Fruit fly (Drosophila melanogaster) ovary, adult (tissue): ENCODE measurements around the gene CadN.

Experiments used
- CG17801 ChIP-seq: fragments of 200-800 bp; optimal IDR thresholded peaks from 2 replicates; lab custom pipeline; 2019; ENCODE audit warnings: missing biosample characterization, mild to moderate bottlenecking, missing genetic modification characterization, moderate library complexity; ENCODE audit not compliant: partially characterized antibody

The CadN gene

DNA sequence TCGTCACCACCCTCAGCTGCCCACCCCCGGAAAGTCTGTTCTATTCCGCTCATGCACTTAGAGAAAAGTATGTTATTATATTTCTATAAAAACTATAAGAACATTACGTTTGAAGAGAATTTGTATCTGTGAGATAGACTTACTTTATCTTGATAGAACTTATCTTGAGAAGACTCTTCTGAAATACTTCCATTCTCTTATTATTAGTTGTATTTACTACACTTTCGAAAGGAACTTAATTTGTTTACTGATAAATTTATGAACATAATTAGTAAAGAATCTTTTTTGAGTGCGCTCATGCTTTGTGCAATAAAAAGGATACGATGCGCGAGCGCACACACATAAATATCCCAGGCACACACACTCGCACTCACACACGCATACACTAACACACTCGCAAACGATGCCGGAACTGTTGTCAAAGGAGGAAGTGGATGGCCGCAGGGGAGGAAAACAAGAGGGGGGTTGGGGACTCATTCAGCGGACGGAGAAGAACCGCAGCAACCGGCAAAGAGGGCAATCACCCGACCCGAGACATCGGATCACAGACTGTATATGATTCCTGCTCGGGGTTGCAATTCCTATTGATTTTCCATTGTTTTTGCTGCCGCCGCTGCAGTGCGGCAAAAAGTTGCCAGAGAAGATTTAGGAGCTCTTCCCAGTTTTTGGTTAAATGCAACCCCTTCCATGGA, 30.9 kb downstream of the CadN start:
- no peak for TF ChIP-seq CG17801

DNA sequence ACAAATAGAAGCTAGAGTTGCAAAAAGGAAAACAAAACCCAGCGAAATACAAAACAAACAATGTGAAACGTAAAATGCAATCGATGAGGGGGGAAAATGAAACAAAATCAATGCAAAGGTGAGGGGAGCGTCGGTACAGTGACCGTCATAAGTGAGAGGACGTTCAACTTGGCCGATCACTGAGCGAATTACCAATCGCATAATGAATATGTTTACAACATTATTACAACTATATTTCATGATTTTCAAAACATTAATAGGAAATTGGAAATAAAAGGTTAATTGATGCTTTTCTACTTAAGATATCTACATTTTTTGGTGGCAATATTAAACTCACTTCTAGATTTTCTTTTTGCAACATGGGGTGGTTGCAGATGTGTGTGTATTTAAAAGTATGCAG, 32.7 kb downstream of the CadN start:
- TF ChIP-seq CG17801 = no peak

DNA sequence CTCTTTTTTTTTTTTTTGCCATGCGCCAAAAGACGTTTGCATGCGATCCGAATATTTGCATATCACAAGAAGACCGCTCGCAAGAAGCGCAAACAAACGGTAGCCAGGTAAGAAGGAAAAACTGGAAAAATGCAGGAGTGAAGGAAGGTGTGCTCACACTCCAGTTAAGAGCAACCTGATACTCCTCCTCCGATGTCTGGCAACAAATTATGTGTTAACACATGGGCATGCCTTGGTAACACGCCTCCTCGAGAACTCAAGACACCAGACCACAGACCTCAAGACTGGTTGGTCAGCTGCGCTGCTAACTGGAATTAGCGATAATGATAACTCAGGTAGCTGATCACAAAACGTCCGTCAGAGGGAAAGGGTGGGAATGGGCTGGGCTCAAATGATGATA, 34.4 kb downstream of the CadN start:
- TF ChIP-seq CG17801 = no peak

DNA sequence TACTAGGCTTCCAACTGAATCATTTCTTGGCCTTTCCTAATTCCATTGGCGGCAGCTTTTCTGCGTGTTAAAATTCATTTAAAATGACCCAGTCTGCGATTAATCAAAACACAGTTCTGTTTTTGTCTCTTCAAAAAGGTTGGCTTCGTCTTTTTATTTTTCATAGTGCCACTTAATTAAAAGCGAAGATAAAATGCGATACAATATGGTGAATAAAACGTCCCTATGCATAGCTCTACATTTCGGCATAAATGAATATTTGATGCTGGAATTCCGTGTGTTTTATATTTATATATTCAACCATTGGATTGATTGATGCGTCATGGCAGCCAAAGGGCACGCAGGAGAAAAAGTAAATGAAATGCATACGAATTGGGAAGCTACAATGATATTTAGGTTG, 36.6 kb downstream of the CadN start:
- TF ChIP-seq CG17801 = no peak

DNA sequence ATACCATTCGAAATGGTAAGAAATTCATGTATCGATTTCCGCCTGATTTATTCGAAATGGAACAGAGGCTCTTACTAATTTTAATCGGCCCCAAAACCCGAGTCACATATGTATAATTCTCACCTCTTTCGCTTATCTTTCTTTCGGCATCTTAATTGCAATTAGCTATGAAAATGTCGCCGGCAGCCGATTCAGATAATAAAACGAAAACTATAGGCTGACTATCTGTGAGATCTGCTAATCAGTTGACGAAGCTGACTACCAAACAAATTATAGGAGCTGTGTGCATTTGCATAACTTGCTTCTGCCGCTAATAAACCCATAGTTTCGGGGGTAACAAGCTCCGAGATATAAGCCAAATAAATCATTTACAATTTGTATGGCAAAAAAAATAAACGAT, 37.0 kb downstream of the CadN start:
- no peak for TF ChIP-seq CG17801

DNA sequence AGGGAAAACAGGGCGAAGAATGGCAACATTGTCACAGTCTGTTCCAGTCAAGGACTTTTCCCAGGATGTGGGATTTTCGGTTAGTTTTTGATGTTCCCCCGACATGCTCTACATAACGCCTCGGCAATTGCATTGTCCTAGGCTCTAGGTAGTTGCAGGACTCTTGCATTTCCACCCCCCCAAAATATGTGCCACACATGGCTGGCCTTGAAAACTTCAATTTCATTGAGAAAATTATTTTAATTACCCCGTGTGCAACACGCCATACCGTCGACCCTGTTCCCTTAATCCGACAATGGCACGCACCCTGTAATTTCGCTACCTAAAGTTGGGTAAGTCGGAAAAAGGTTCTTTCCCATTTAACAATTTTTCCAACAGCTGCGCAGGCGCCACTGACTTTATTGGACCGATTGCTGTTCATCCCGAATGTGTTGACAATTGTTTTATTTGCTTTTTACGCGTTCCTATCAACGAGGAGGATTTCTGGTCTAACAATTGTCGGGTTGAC, 37.7 kb downstream of the CadN start:
- TF ChIP-seq CG17801 = no peak

DNA sequence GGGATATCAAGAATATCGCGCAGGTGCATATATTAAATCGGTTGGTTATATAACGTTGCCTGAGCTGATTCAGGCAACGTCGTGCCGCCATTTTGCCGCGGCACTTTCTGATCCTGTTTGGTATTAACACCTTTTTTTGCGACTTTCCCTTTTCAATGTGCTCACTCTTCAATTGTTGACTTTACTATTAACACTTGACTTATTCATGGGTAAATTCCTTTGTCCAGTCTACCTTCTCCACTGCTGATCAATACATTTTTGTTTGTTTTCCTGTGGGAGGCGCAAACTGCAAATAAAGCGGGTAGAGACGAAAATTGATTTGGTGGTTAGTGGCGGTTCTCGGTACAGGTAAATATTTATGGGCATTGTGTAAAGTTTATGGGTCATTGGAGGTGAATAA, 38.7 kb downstream of the CadN start:
- no peak for TF ChIP-seq CG17801

DNA sequence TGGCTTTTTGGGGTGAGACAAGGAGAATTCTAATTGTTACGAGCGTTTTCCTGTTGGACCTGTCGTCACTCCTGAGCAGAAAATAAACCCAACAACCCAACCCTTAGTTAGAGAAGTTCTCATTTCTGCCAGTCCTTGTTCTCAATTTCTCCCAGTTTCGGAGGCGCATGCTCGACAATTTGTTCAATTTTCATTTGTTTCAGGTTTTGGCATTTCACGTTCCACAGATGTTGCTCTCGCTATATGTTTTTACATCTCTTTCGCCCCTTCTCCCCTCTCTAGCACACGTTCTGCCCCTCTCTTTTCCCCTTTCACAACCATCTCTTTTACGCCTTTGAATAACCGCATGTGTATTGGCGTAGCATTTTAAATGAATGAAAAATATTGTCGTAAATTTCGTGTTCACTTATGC, 42.6 kb downstream of the CadN start:
- TF ChIP-seq CG17801 = no peak

DNA sequence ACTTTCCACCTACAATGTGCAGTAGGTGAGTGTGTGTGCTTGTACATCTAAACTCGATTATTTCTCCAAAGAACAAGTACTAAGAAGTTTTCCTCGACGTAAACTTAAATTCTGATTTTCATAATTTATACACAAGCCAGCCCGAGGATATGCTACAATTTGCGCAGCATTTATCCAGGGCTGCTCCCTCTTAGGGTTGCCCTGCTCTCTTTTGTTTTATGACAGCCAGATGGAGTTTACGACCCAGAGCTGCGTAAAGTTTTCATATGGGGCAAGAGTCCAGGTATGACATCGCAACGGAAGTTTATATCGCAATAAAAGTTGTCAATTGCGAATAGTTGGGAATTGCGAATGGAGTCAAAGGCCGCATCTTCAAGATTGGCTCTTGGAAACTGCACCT, 43.5 kb downstream of the CadN start:
- TF ChIP-seq CG17801 = no peak

DNA sequence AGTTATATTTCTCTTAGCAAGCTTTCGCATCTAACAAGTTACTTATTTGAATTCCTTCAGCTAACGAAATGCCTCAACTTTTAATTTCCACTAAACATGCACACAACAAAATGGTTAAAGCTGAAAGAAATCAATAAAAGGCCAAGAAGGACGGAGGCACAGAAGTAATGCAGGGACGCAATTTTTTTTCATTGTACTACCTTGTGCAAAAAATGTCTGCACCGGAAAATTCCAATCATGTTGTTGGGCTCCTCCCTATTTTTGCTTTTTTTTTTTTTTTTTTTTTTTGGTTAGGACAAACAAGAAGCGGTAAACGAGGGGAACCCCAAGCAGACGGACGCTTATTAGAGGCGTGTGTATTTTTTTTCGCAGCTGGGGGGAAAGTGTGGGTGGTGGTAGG, 56.6 kb downstream of the CadN start:
- no peak for TF ChIP-seq CG17801

DNA sequence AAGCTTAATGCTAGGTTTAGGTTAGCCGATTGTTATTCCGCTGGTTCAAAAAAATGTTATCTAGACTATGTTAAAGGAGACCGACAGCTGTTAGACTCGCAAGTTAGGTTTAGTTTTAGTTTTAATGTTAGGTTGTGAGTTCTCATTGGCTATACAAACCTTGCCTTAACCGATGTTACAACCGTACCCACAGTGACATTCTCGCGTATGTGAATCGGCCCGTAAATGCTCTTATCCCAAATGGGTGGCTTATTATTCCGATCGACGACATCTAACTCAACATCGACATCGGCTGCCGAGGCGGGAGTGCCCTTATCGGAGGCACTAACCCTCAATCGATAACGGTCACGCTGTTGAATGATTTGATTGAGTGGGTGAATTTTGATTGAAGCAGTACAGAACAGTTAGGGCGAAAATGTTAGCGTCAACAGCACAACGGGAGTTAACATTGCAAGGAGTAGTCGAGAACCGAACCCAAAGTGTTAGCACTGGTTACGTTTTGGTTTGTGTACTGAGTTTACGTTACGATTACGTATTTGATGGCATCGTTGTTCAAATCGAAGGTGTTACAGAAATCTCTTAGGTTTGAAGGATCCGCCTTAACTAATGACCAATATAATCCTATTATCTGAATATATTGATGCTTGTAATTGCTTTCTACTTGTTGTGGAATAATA, 62.4 kb downstream of the CadN start:
- no peak for TF ChIP-seq CG17801

DNA sequence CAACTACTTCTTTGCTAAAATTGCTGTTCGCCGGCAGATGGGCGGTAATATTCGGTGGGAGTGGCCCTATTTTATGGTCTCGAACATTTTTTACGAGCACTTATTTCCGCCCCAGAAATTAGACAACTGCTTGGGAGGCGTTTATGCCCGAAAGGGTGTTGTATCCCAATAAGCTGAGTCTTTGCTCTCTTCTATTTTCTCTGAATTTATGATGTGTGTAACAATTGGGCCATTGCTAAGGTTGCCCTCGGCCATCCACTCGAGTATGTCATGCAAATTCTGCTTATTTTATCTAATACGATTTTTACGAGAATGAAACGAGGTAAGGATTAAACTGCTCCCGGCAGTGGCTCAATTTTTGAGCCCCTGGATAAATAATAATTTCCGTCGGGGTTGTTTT, 73.8 kb downstream of the CadN start, which contains the start of gene CG43231:
TSS of gene CG43231 (plus strand) at position 301 of the 400 bp plus-strand sequence.
- no peak for TF ChIP-seq CG17801

DNA sequence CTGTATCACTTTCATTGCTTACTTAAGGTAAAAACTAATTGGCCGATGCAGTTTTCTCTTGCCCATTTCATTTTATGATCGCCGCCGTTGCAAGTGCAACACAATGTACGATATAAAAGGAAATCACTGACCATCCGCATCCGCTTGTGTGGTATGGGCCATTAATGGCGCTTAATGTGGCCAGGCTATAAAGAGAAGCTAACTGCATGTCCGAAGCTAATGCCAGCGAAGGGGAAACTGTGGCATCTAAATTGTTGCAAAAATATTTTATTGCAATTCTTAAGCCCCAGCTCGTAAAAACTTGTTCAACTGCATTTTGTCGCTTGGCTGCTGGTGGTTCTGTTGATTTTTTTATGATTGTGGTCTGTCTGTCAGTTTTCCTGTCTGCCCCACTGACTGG, 106.9 kb downstream of the CadN start:
- no peak for TF ChIP-seq CG17801

DNA sequence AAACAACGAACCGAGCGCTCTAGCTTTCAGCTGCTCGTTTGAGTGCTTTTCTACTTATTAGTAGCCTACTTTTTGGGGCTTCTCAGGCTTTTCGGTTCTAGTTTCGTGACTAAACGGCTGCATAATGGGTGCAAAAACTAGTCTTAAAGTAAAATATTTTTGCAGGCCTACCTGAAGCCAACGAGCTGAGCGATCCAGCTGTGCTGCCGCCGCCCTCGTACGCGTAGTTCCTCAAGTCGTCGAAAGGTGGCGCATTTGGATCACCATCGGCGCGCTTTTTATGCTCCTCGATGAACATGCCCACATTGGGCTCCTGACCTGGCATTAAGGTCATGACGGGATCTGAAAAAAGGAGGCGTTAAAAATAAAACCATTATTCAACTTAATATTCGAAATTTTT, 127.3 kb downstream of the CadN start:
- no peak for TF ChIP-seq CG17801

DNA sequence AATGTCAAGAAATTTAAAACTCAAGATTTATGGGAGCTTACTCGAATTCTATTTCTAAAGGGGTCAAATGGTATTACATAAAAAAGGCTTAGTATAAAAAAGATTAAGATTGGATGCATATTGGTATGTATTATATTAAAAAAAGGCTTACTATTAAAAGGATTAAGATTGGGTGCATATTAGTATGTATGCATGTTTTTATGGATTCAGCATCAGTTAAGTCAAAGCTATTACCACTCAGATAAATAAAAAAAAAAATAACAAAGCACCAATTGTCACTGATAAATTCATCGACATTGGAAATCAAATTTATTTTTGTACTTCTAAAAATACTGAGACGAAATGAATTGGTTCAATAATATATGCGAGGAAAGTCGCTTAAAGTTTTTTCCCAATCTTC, 150.6 kb downstream of the CadN start, which contains the start of gene CG43054:
TSS of gene CG43054 (plus strand) at position 301 of the 400 bp plus-strand sequence.
- no peak for TF ChIP-seq CG17801

DNA sequence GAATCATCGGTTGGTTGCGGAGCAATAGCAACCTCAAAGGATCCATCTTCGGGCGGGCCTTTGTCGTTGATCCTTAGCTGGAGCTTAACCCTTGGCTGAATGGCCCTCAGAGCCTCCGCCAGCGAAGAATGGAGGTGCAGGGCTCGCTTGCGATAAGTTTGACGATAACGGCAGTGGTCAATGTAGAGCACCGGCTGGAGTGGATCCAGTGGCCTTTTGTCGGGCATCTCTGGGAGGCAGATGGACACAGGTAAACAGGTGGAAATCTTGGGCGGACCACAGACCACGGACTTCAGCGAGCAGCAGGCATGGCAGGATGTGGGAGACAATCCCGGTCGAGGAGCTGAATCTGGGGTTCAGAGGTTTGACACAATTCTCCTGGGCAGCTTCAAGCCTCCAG, 152.1 kb downstream of the CadN start, which contains the start of gene CG15147:
TSS of gene CG15147 (minus strand) at position 390 of the 400 bp plus-strand sequence.
- TF ChIP-seq CG17801 = no peak

DNA sequence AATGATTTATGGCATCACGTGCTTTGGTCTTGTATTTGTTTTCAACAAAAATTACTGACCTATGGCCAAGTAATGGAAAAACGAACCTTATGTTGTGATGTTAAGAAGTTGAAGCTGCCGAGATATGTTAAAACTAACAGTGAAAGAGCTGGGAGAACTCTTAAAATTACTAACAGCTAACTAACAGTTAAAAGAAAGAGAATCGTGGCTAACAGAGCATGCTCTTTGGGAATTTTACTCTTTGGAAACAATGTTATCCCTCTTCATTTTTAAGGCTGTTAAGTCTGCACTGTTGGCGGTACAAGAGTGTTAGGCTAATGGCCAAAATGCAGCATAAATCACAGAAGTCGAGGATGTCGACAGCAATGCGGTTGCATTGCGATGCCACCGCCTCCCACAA, 156.9 kb downstream of the CadN start:
- TF ChIP-seq CG17801 = no peak

DNA sequence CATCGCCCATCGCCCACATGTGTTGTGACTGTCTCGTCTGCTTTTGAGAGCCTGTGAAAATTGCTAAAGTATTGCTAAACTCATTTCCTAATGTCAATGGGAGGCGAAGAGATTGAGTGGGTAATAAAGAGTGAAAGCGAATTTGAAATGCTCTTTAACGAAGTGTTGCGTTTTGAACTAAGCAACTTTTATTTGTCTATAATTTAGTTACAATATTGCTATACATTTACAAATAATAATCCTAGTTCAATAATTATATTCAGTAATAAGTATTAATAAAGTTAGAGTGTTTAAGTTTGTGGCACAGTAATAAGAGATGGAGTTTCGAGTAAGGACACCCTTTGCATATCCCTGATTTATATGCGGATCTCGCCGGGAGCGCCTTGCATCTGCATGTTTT, 162.7 kb downstream of the CadN start:
- TF ChIP-seq CG17801 = no peak
